Fruit fly (Drosophila melanogaster) whole organism, pupa: ENCODE measurements around the gene CG1738.

Source experiments
- CG12605 ChIP-seq: fragments of 200-800 bp; sonication (Bioruptor generic); IDR thresholded peaks from 2 replicates; pipeline ENCODE4 v1.3.6; 2022; ENCODE audit warnings: missing biosample characterization, missing genetic modification characterization
- CG14655 ChIP-seq: fragments of 200-800 bp; sonication (Bioruptor generic); optimal IDR thresholded peaks from 3 replicates; lab custom pipeline; 2017; ENCODE audit warnings: mild to moderate bottlenecking, missing biosample characterization, missing genetic modification reagents, missing genetic modification characterization
- CG15710 ChIP-seq: fragments of 200-800 bp; sonication (Bioruptor generic); optimal IDR thresholded peaks from 2 replicates; lab custom pipeline; 2018; ENCODE audit warnings: missing biosample characterization, mild to moderate bottlenecking, missing genetic modification characterization, moderate library complexity
- CG32121 ChIP-seq: fragments of 200-800 bp; sonication (Bioruptor generic); IDR thresholded peaks from 2 replicates; pipeline ENCODE4 v1.3.6; 2022; ENCODE audit warnings: missing biosample characterization, missing genetic modification characterization
- CG34367 ChIP-seq: fragments of 200-800 bp; sonication (Bioruptor generic); optimal IDR thresholded peaks from 2 replicates; lab custom pipeline; 2018; ENCODE audit warnings: missing biosample characterization, mild to moderate bottlenecking, missing genetic modification characterization
- CG8159 ChIP-seq: fragments of 200-800 bp; sonication (Bioruptor generic); optimal IDR thresholded peaks from 3 replicates; lab custom pipeline; 2018; ENCODE audit warnings: missing biosample characterization, mild to moderate bottlenecking, missing genetic modification characterization, moderate library complexity
- CG8301 ChIP-seq: fragments of 200-800 bp; sonication (Bioruptor generic); optimal IDR thresholded peaks from 2 replicates; lab custom pipeline; 2018; ENCODE audit warnings: missing biosample characterization, mild to moderate bottlenecking, missing genetic modification characterization
- D1 ChIP-seq: fragments of 200-800 bp; sonication (Bioruptor generic); optimal IDR thresholded peaks from 2 replicates; lab custom pipeline; 2018; ENCODE audit warnings: missing biosample characterization, mild to moderate bottlenecking, missing genetic modification characterization, moderate library complexity
- EcR ChIP-seq: fragments of 200-800 bp; sonication (Bioruptor generic); optimal IDR thresholded peaks from 3 replicates; lab custom pipeline; 2019; ENCODE audit warnings: missing biosample characterization, missing genetic modification characterization, mild to moderate bottlenecking, moderate library complexity, missing genetic modification reagents
- Ets98B ChIP-seq: fragments of 200-800 bp; sonication (Bioruptor generic); IDR thresholded peaks from 2 replicates; pipeline ENCODE4 v1.3.6; 2022; ENCODE audit warnings: missing biosample characterization, missing genetic modification characterization
- Pif1A ChIP-seq: fragments of 200-800 bp; sonication (Bioruptor generic); optimal IDR thresholded peaks from 3 replicates; lab custom pipeline; 2016; ENCODE audit warnings: missing biosample characterization, missing genetic modification characterization
- fd96Ca ChIP-seq: fragments of 200-800 bp; sonication (Bioruptor generic); IDR thresholded peaks from 3 replicates; pipeline ENCODE4 v1.3.6; 2022; ENCODE audit warnings: missing biosample characterization, missing genetic modification characterization
- gl ChIP-seq: fragments of 200-800 bp; sonication (Bioruptor generic); optimal IDR thresholded peaks from 2 replicates; lab custom pipeline; 2018; ENCODE audit warnings: missing biosample characterization, mild to moderate bottlenecking, missing genetic modification characterization
- rn ChIP-seq: fragments of 200-800 bp; sonication (Bioruptor generic); IDR thresholded peaks from 2 replicates; pipeline ENCODE4 v1.3.6; 2022; ENCODE audit warnings: missing biosample characterization, missing genetic modification characterization

DNA sequence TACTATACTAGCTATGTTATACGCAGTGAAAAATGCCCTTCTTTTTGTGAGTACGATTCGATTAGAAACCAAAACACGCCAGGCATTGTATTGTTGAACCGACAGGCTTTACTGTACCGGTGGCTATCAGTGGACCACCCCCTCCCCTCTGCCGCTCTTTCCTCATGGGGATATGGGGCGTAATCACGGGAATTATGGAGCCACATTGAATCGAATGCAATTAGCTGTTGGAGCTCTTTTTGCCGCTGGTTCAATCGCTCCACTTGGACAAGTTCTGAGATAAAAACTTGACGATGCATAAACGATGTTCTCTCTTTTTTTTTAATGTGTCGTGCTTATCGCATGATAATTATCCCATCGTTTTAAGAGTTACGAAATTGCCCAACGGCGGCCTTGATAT lies 6.7 kb upstream of the CG1738 start:
- TF ChIP-seq CG14655 (GFP tag; lab: Kevin White, UChicago) (no peak), EcR (GFP tag; lab: Kevin White, UChicago) (no peak), D1 (tag; lab: Kevin White, UChicago) (no peak), CG12605 (GFP tag; lab: Robert Waterston, UW) (no peak), CG8301 (tag; lab: Kevin White, UChicago) (no peak), CG32121 (GFP tag; lab: Robert Waterston, UW) (no peak), CG34367 (tag; lab: Kevin White, UChicago) (no peak), Pif1A (no peak), Ets98B (GFP tag; lab: Robert Waterston, UW) (no peak), gl (tag; lab: Kevin White, UChicago) (no peak), rn (no peak), CG8159 (tag; lab: Kevin White, UChicago) (no peak), fd96Ca (no peak), CG15710 (no peak)
